Worm (Caenorhabditis elegans) whole organism, mixed stage, embryonic: ENCODE data around the gene C06E1.1.

ENCODE experiments used
- M03D4.4 ChIP-seq: sonication (generic microtip); optimal IDR thresholded peaks from 2 replicates; lab custom pipeline; 2017; ENCODE audit warnings: mild to moderate bottlenecking, missing genetic modification characterization, missing compliant biosample characterization
- ceh-83 ChIP-seq: fragments of 200-800 bp; sonication (Bioruptor generic); optimal IDR thresholded peaks from 2 replicates; lab custom pipeline; 2018; ENCODE audit warnings: mild to moderate bottlenecking, missing genetic modification characterization, missing compliant biosample characterization
- elt-1 ChIP-seq: sonication (generic microtip); optimal IDR thresholded peaks from 2 replicates; lab custom pipeline; 2017; ENCODE audit warnings: missing genetic modification characterization, mild to moderate bottlenecking, missing compliant biosample characterization, antibody characterized with exemption, moderate library complexity, borderline replicate concordance; ENCODE audit not compliant: insufficient read depth
- hlh-1 ChIP-seq: fragments of 150-350 bp; optimal IDR thresholded peaks from 2 replicates; lab custom pipeline; 2014; ENCODE audit warnings: missing biosample characterization, missing genetic modification reagents, missing genetic modification characterization
- lsy-2 ChIP-seq: fragments of 150-350 bp; optimal IDR thresholded peaks from 2 replicates; lab custom pipeline; 2014; ENCODE audit warnings: missing biosample characterization, missing genetic modification characterization
- mls-2 ChIP-seq: sonication (generic microtip); optimal IDR thresholded peaks from 2 replicates; lab custom pipeline; 2016; ENCODE audit warnings: mild to moderate bottlenecking, missing genetic modification characterization, moderate library complexity, missing compliant biosample characterization
- nhr-237 ChIP-seq: fragments of 150-350 bp; optimal IDR thresholded peaks from 2 replicates; lab custom pipeline; 2014; ENCODE audit warnings: missing biosample characterization, missing genetic modification characterization
- nhr-28 ChIP-seq: fragments of 150-350 bp; optimal IDR thresholded peaks from 2 replicates; lab custom pipeline; 2014; ENCODE audit warnings: missing biosample characterization, missing genetic modification characterization
- pha-4 ChIP-seq: fragments of 150-350 bp; optimal IDR thresholded peaks from 2 replicates; lab custom pipeline; 2018; ENCODE audit warnings: missing biosample characterization, missing genetic modification reagents, missing genetic modification characterization
- snpc-4 ChIP-seq: fragments of 150-350 bp; optimal IDR thresholded peaks from 2 replicates; lab custom pipeline; 2014; ENCODE audit warnings: missing biosample characterization, missing genetic modification characterization
- unc-120 ChIP-seq: sonication (generic microtip); optimal IDR thresholded peaks from 2 replicates; lab custom pipeline; 2017; ENCODE audit warnings: missing genetic modification characterization, missing compliant biosample characterization; ENCODE audit not compliant: poor library complexity, severe bottlenecking
- ztf-11 ChIP-seq: fragments of 150-350 bp; optimal IDR thresholded peaks from 2 replicates; lab custom pipeline; 2014; ENCODE audit warnings: missing biosample characterization, missing genetic modification characterization

- no peak for TF ChIP-seq unc-120 (tag; lab: Kevin White, UChicago)
- no peak for TF ChIP-seq elt-1 (tag; lab: Kevin White, UChicago)
- TF ChIP-seq hlh-1 (tag; lab: Kevin White, UChicago): no peak
- no peak for TF ChIP-seq nhr-237
- TF ChIP-seq ceh-83 (GFP tag; lab: Kevin White, UChicago): no peak
- no peak for TF ChIP-seq snpc-4
- no peak for TF ChIP-seq mls-2 (tag; lab: Kevin White, UChicago)
- no peak for TF ChIP-seq lsy-2 (tag; lab: Kevin White, UChicago)
- no peak for TF ChIP-seq pha-4 (tag; lab: Kevin White, UChicago)
- TF ChIP-seq M03D4.4 (tag; lab: Kevin White, UChicago): no peak
- no peak for TF ChIP-seq ztf-11 (tag; lab: Kevin White, UChicago)
- TF ChIP-seq nhr-28: no peak
These were observed 44.8 kb upstream of the C06E1.1 start, which contains the start of gene acdh-6 for ce11 chrIII:8560836-8561235.
